Fruit fly (Drosophila melanogaster) whole organism, embryonic: ENCODE results near the gene mRpL30.

ENCODE experiments used
- B-H2 ChIP-seq: fragments of 200-800 bp; sonication (Bioruptor generic); optimal IDR thresholded peaks from 2 replicates; lab custom pipeline; 2018; ENCODE audit warnings: missing biosample characterization, mild to moderate bottlenecking, missing genetic modification characterization
- CG10267 ChIP-seq: fragments of 200-800 bp; sonication (Bioruptor generic); optimal IDR thresholded peaks from 2 replicates; lab custom pipeline; 2018; ENCODE audit warnings: missing biosample characterization, mild to moderate bottlenecking, missing genetic modification characterization, moderate library complexity
- CG12391 ChIP-seq: fragments of 200-800 bp; sonication (Bioruptor generic); optimal IDR thresholded peaks from 3 replicates; lab custom pipeline; 2018; ENCODE audit warnings: missing biosample characterization, mild to moderate bottlenecking, missing genetic modification characterization, moderate library complexity
- CG12942 ChIP-seq: fragments of 200-800 bp; sonication (Bioruptor generic); optimal IDR thresholded peaks from 3 replicates; lab custom pipeline; 2016; ENCODE audit warnings: missing biosample characterization, missing genetic modification characterization
- CG13287 ChIP-seq: fragments of 200-800 bp; sonication (Bioruptor generic); IDR thresholded peaks from 2 replicates; pipeline ENCODE4 v1.3.6; 2022; ENCODE audit warnings: missing biosample characterization, missing genetic modification characterization; ENCODE audit not compliant: partially characterized antibody
- CG14441 ChIP-seq: fragments of 200-800 bp; sonication (Bioruptor generic); IDR thresholded peaks from 2 replicates; pipeline ENCODE4 v1.3.6; 2022; ENCODE audit warnings: missing biosample characterization, missing genetic modification characterization
- CG14710 ChIP-seq: fragments of 200-800 bp; sonication (Bioruptor generic); optimal IDR thresholded peaks from 3 replicates; lab custom pipeline; 2019; ENCODE audit warnings: missing biosample characterization, mild to moderate bottlenecking, missing genetic modification characterization, moderate library complexity
- CG15073 ChIP-seq: fragments of 200-800 bp; sonication (Bioruptor generic); optimal IDR thresholded peaks from 2 replicates; lab custom pipeline; 2016; ENCODE audit warnings: missing biosample characterization, missing genetic modification characterization
- CG2116 ChIP-seq: fragments of 200-800 bp; sonication (Bioruptor generic); optimal IDR thresholded peaks from 3 replicates; lab custom pipeline; 2018; ENCODE audit warnings: missing biosample characterization, mild to moderate bottlenecking, missing genetic modification characterization
- CG30020 ChIP-seq: fragments of 200-800 bp; optimal IDR thresholded peaks from 2 replicates; lab custom pipeline; 2019; ENCODE audit warnings: missing biosample characterization, mild to moderate bottlenecking, missing genetic modification characterization, moderate library complexity
- CG31441 ChIP-seq: fragments of 200-800 bp; sonication (Bioruptor generic); IDR thresholded peaks from 2 replicates; pipeline ENCODE4 v1.3.6; 2022; ENCODE audit warnings: missing biosample characterization, missing genetic modification characterization
- CG34422 ChIP-seq: fragments of 200-800 bp; sonication (Bioruptor generic); IDR thresholded peaks from 3 replicates; pipeline ENCODE4 v1.3.6; 2022; ENCODE audit warnings: missing biosample characterization, missing genetic modification characterization
- CG3995 ChIP-seq: fragments of 200-800 bp; sonication (Bioruptor generic); optimal IDR thresholded peaks from 3 replicates; lab custom pipeline; 2016; ENCODE audit warnings: missing biosample characterization, missing genetic modification characterization
- CG4707 ChIP-seq: fragments of 200-800 bp; sonication (Bioruptor generic); optimal IDR thresholded peaks from 2 replicates; lab custom pipeline; 2018; ENCODE audit warnings: missing biosample characterization, mild to moderate bottlenecking, missing genetic modification characterization, moderate library complexity
- CG4854 ChIP-seq: fragments of 200-800 bp; sonication (Bioruptor generic); optimal IDR thresholded peaks from 2 replicates; lab custom pipeline; 2016; ENCODE audit warnings: missing biosample characterization, missing genetic modification characterization, inconsistent platforms
- CG7786 ChIP-seq: fragments of 200-800 bp; sonication (Bioruptor generic); optimal IDR thresholded peaks from 2 replicates; lab custom pipeline; 2016; ENCODE audit warnings: missing biosample characterization, missing genetic modification characterization
- CG7928 ChIP-seq: fragments of 200-800 bp; sonication (Bioruptor generic); optimal IDR thresholded peaks from 2 replicates; lab custom pipeline; 2017; ENCODE audit warnings: missing biosample characterization, mild to moderate bottlenecking, missing genetic modification characterization
- CG7963 ChIP-seq: fragments of 200-800 bp; sonication (Bioruptor generic); IDR thresholded peaks from 3 replicates; pipeline ENCODE4 v1.3.6; 2022; ENCODE audit warnings: missing biosample characterization, missing genetic modification characterization; ENCODE audit not compliant: partially characterized antibody
- CG9797 ChIP-seq: fragments of 200-800 bp; sonication (Bioruptor generic); optimal IDR thresholded peaks from 3 replicates; lab custom pipeline; 2018; ENCODE audit warnings: missing biosample characterization, mild to moderate bottlenecking, missing genetic modification characterization
- CkIIα-i1 ChIP-seq: fragments of 200-800 bp; sonication (Bioruptor generic); IDR thresholded peaks from 2 replicates; pipeline ENCODE4 v1.3.6; 2022; ENCODE audit warnings: missing biosample characterization, missing genetic modification characterization
- Dad ChIP-seq: fragments of 200-800 bp; sonication (Bioruptor generic); optimal IDR thresholded peaks from 3 replicates; lab custom pipeline; 2016; ENCODE audit warnings: missing biosample characterization, missing genetic modification characterization
- Doc2 ChIP-seq: fragments of 200-800 bp; sonication (Bioruptor generic); IDR thresholded peaks from 2 replicates; pipeline ENCODE4 v1.3.6; 2022; ENCODE audit warnings: missing biosample characterization, missing genetic modification characterization
- Doc3 ChIP-seq: fragments of 200-800 bp; sonication (Bioruptor generic); IDR thresholded peaks from 3 replicates; pipeline ENCODE4 v1.3.6; 2022; ENCODE audit warnings: missing biosample characterization, missing genetic modification characterization; ENCODE audit not compliant: partially characterized antibody
- Ets65A ChIP-seq: fragments of 200-800 bp; sonication (Bioruptor generic); peaks from one replicate; lab custom pipeline; 2016; ENCODE audit warnings: missing biosample characterization, missing genetic modification characterization
- Gsc ChIP-seq: fragments of 200-800 bp; sonication (Bioruptor generic); IDR thresholded peaks from 2 replicates; pipeline ENCODE4 v1.3.6; 2022; ENCODE audit warnings: missing biosample characterization, missing genetic modification characterization
- HLH4C ChIP-seq: fragments of 200-800 bp; sonication (Bioruptor generic); IDR thresholded peaks from 3 replicates; pipeline ENCODE4 v1.3.6; 2022; ENCODE audit warnings: missing biosample characterization, missing genetic modification characterization; ENCODE audit not compliant: partially characterized antibody
- Jarid2 ChIP-seq: fragments of 200-800 bp; sonication (Bioruptor generic); optimal IDR thresholded peaks from 3 replicates; lab custom pipeline; 2017; ENCODE audit warnings: mild to moderate bottlenecking, missing biosample characterization, missing genetic modification reagents, missing genetic modification characterization
- Lhr ChIP-seq: fragments of 200-800 bp; sonication (Bioruptor generic); optimal IDR thresholded peaks from 3 replicates; lab custom pipeline; 2017; ENCODE audit warnings: mild to moderate bottlenecking, missing biosample characterization, missing genetic modification reagents, missing genetic modification characterization
- Nf-YB ChIP-seq: fragments of 200-800 bp; sonication (Bioruptor generic); optimal IDR thresholded peaks from 3 replicates; lab custom pipeline; 2019; ENCODE audit warnings: missing biosample characterization, mild to moderate bottlenecking, missing genetic modification characterization, moderate library complexity
- Opbp ChIP-seq: fragments of 200-800 bp; sonication (Bioruptor generic); IDR thresholded peaks from 3 replicates; pipeline ENCODE4 v1.3.6; 2022; ENCODE audit warnings: missing biosample characterization, missing genetic modification characterization; ENCODE audit not compliant: partially characterized antibody
- Pdp1 ChIP-seq, 2 experiments: fragments of 200-800 bp; sonication (Bioruptor generic); optimal IDR thresholded peaks; 3 replicates each; lab custom pipeline; 2016; ENCODE audit warnings: missing biosample characterization in 2 of 2, missing genetic modification characterization in 2 of 2, mild to moderate bottlenecking in 1 of 2, moderate library complexity in 1 of 2
- Ptx1 ChIP-seq: fragments of 200-800 bp; sonication (Bioruptor generic); IDR thresholded peaks from 2 replicates; pipeline ENCODE4 v1.3.6; 2022; ENCODE audit warnings: missing biosample characterization, missing genetic modification characterization
- Sry-δ ChIP-seq: fragments of 200-800 bp; sonication (Bioruptor generic); optimal IDR thresholded peaks from 2 replicates; lab custom pipeline; 2016; ENCODE audit warnings: missing biosample characterization, missing genetic modification characterization
- TFAM ChIP-seq: fragments of 200-800 bp; sonication (Bioruptor generic); optimal IDR thresholded peaks from 2 replicates; lab custom pipeline; 2017; ENCODE audit warnings: missing biosample characterization, missing genetic modification characterization, inconsistent platforms
- az2 ChIP-seq: fragments of 200-800 bp; sonication (Bioruptor generic); optimal IDR thresholded peaks from 3 replicates; lab custom pipeline; 2016; ENCODE audit warnings: missing biosample characterization, missing genetic modification characterization
- btn ChIP-seq: fragments of 200-800 bp; sonication (Bioruptor generic); optimal IDR thresholded peaks from 2 replicates; lab custom pipeline; 2016; ENCODE audit warnings: missing biosample characterization, missing genetic modification characterization
- ems ChIP-seq: fragments of 200-800 bp; sonication (Bioruptor generic); optimal IDR thresholded peaks from 3 replicates; lab custom pipeline; 2016; ENCODE audit warnings: missing biosample characterization, missing genetic modification characterization
- ewg ChIP-seq: fragments of 200-800 bp; sonication (Bioruptor generic); optimal IDR thresholded peaks from 3 replicates; lab custom pipeline; 2017; ENCODE audit warnings: mild to moderate bottlenecking, missing biosample characterization, missing genetic modification reagents, missing genetic modification characterization
- lmd ChIP-seq: fragments of 200-800 bp; sonication (Bioruptor generic); IDR thresholded peaks from 2 replicates; pipeline ENCODE4 v1.3.6; 2022; ENCODE audit warnings: missing biosample characterization, missing genetic modification characterization
- nau ChIP-seq: fragments of 200-800 bp; sonication (Bioruptor generic); optimal IDR thresholded peaks from 3 replicates; lab custom pipeline; 2017; ENCODE audit warnings: missing biosample characterization, mild to moderate bottlenecking, missing genetic modification characterization, missing genetic modification reagents
- nerfin-1 ChIP-seq: fragments of 200-800 bp; sonication (Bioruptor generic); optimal IDR thresholded peaks from 3 replicates; lab custom pipeline; 2019; ENCODE audit warnings: missing biosample characterization, mild to moderate bottlenecking, missing genetic modification characterization, moderate library complexity
- org-1 ChIP-seq: fragments of 200-800 bp; sonication (Bioruptor generic); optimal IDR thresholded peaks from 2 replicates; lab custom pipeline; 2017; ENCODE audit warnings: missing biosample characterization, missing genetic modification characterization
- peb ChIP-seq: fragments of 200-800 bp; sonication (Bioruptor generic); IDR thresholded peaks from 2 replicates; pipeline ENCODE4 v1.3.6; 2022; ENCODE audit warnings: missing biosample characterization, missing genetic modification characterization
- pzg ChIP-seq: fragments of 200-800 bp; sonication (Bioruptor generic); optimal IDR thresholded peaks from 3 replicates; lab custom pipeline; 2018; ENCODE audit warnings: missing biosample characterization, mild to moderate bottlenecking, missing genetic modification characterization, moderate library complexity
- sens ChIP-seq: fragments of 200-800 bp; sonication (Bioruptor generic); peaks from one replicate; lab custom pipeline; 2016; ENCODE audit warnings: missing biosample characterization, missing genetic modification characterization
- sim ChIP-seq: fragments of 200-800 bp; sonication (Bioruptor generic); IDR thresholded peaks from 2 replicates; pipeline ENCODE4 v1.3.6; 2022; ENCODE audit warnings: missing biosample characterization, missing genetic modification characterization
- slbo ChIP-seq: fragments of 200-800 bp; sonication (Bioruptor generic); IDR thresholded peaks from 2 replicates; pipeline ENCODE4 v1.3.6; 2022; ENCODE audit warnings: missing biosample characterization, missing genetic modification characterization
- wek ChIP-seq: fragments of 200-800 bp; sonication (Bioruptor generic); optimal IDR thresholded peaks from 3 replicates; lab custom pipeline; 2018; ENCODE audit warnings: missing biosample characterization, mild to moderate bottlenecking, missing genetic modification characterization, moderate library complexity
- zen2 ChIP-seq: fragments of 200-800 bp; sonication (Bioruptor generic); IDR thresholded peaks from 3 replicates; pipeline ENCODE4 v1.3.6; 2022; ENCODE audit warnings: missing biosample characterization, missing genetic modification characterization; ENCODE audit not compliant: partially characterized antibody
- zfh2 ChIP-seq: fragments of 200-800 bp; sonication (Bioruptor generic); optimal IDR thresholded peaks from 2 replicates; lab custom pipeline; 2016; ENCODE audit warnings: missing biosample characterization, missing genetic modification characterization

Gene mRpL30

DNA sequence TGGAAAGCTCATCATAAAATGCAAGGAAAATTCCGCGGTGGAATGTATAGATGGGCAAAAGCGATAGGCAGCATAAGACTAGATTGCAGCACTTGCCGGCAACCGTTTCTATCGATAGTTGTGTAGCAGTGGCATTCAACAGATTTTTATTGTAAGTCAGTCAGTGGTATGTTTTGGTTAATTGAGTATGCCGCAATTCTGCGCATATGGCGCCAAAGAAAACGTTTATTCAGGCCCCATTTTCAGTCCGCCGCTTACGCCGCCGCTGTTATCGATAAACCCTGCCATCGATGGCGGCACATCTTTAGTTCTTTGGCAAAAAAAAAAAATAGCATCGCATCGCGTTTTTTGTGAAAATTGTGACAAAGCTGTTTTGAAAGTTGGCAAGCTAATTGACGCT is 2.1 kb downstream of the mRpL30 start, which contains the start of the genes Cbp80 and Torsin (continued):
- TF ChIP-seq CG31441 (GFP tag; lab: Robert Waterston, UW) = no peak
- TF ChIP-seq wek (GFP tag; lab: Kevin White, UChicago) = peak; percentile 14
- TF ChIP-seq ems = no peak
- TF ChIP-seq Ptx1 (GFP tag; lab: Robert Waterston, UW) = no peak
- no peak for TF ChIP-seq CkIIα-i1 (GFP tag; lab: Robert Waterston, UW)
- TF ChIP-seq Doc2 (GFP tag; lab: Robert Waterston, UW) = no peak
- TF ChIP-seq sens = peak; percentile 76
- peak; percentile 7 for TF ChIP-seq zfh2
- TF ChIP-seq CG12942 (GFP tag; lab: Kevin White, UChicago) = no peak
- peak; percentile 83 for TF ChIP-seq Ets65A
- no peak for TF ChIP-seq Jarid2
- TF ChIP-seq CG9797 (GFP tag; lab: Kevin White, UChicago) = peak; percentile 3
- peak; percentile 26 for TF ChIP-seq CG7786
- TF ChIP-seq CG4707 (GFP tag; lab: Kevin White, UChicago) = no peak
- no peak for TF ChIP-seq CG4854
- TF ChIP-seq Dad (GFP tag; lab: Kevin White, UChicago) = no peak
- peak; percentile 92 for TF ChIP-seq Sry-δ (GFP tag; lab: Kevin White, UChicago)
- peak; percentile 14 for TF ChIP-seq CG12391 (tag; lab: Kevin White, UChicago)
- TF ChIP-seq az2 (GFP tag; lab: Kevin White, UChicago) = no peak
- TF ChIP-seq CG14710 (tag; lab: Kevin White, UChicago) = peak; percentile 37
- no peak for TF ChIP-seq Gsc (GFP tag; lab: Robert Waterston, UW)
- TF ChIP-seq CG15073 = no peak
- TF ChIP-seq CG13287 (GFP tag; lab: Robert Waterston, UW) = peak; percentile 90
- TF ChIP-seq CG7928 (GFP tag; lab: Kevin White, UChicago) = no peak
- 0 out of 2 replicates have a peak, but pooled peaks have one; percentile 15 for TF ChIP-seq peb (GFP tag; lab: Robert Waterston, UW)
- TF ChIP-seq zen2 (GFP tag; lab: Robert Waterston, UW) = peak; percentile 73; the same call in 2 of the 3 replicates
- TF ChIP-seq CG34422 (GFP tag; lab: Robert Waterston, UW) = 0 out of 3 replicates have a peak, but pooled peaks have one; percentile 31
- TF ChIP-seq sim (GFP tag; lab: Robert Waterston, UW) = no peak
- TF ChIP-seq Opbp = peak; percentile 75
- TF ChIP-seq CG30020 (tag; lab: Kevin White, UChicago) = peak; percentile 7
- TF ChIP-seq ewg (GFP tag; lab: Kevin White, UChicago) = peak; percentile 26
- TF ChIP-seq pzg (GFP tag; lab: Kevin White, UChicago) = peak; percentile 52
- peak; percentile 68 for TF ChIP-seq nerfin-1 (tag; lab: Kevin White, UChicago)
- TF ChIP-seq Pdp1 (GFP tag; optimal IDR thresholded peaks at IDR 0.05; lab: Kevin White, UChicago) = peak in 1 of 2 experiments; percentile 44
- TF ChIP-seq CG2116 = peak; percentile 77
- TF ChIP-seq nau = no peak
- no peak for TF ChIP-seq TFAM
- no peak for TF ChIP-seq Nf-YB (GFP tag; lab: Kevin White, UChicago)
- peak; percentile 48; the same call in 1 of the 2 replicates for TF ChIP-seq slbo (GFP tag; lab: Robert Waterston, UW)
- TF ChIP-seq btn = no peak
- TF ChIP-seq HLH4C = peak; percentile 100
- TF ChIP-seq CG3995 (GFP tag; lab: Kevin White, UChicago) = peak; percentile 86
- no peak for TF ChIP-seq org-1 (GFP tag; lab: Kevin White, UChicago)
- 0 out of 2 replicates have a peak, but pooled peaks have one; percentile 20 for TF ChIP-seq lmd (GFP tag; lab: Robert Waterston, UW)
- peak; percentile 81 for TF ChIP-seq CG7963 (GFP tag; lab: Robert Waterston, UW)
- TF ChIP-seq CG10267 = peak; percentile 26
- no peak for TF ChIP-seq B-H2 (GFP tag; lab: Kevin White, UChicago)
- peak; percentile 91 for TF ChIP-seq Doc3 (GFP tag; lab: Robert Waterston, UW)
- no peak for TF ChIP-seq Lhr (GFP tag; lab: Kevin White, UChicago)
- 0 out of 2 replicates have a peak, but pooled peaks have one; percentile 31 for TF ChIP-seq CG14441
